Fruit fly (Drosophila melanogaster) ovary, adult (tissue): ENCODE measurements around the gene CG6974.

Source experiments
- CG17801 ChIP-seq: fragments of 200-800 bp; optimal IDR thresholded peaks from 2 replicates; lab custom pipeline; 2019; ENCODE audit warnings: missing biosample characterization, mild to moderate bottlenecking, missing genetic modification characterization, moderate library complexity; ENCODE audit not compliant: partially characterized antibody

Gene CG6974

dm6 chr3R:15079185-15079584, at the start of gene CG6974:
CG6974 (minus strand) TSS chr3R:15079285.
- TF ChIP-seq CG17801: no peak

DNA sequence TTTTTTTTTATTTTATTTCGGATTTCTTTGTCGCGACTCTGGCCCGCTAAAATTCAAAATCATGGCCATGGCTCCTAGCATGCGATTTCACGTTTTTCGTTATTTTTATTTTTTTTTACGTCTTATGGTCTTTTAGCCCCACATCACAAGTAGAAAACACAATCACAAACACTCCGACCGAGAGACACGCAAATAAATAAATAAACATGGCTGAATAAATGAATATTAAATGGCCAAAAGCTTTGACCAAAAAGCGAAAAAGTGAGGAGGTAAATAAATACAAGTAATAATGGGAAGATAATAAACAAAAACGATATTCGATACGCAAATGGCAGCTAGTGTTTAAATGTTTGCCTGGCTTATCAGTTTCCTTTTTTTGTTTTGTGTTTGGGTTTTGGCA, 49.0 kb upstream of the CG6974 start:
- no peak for TF ChIP-seq CG17801

- no peak for TF ChIP-seq CG17801
These were observed 46.7 kb upstream of the CG6974 start for dm6 chr3R:15125796-15126195.

DNA sequence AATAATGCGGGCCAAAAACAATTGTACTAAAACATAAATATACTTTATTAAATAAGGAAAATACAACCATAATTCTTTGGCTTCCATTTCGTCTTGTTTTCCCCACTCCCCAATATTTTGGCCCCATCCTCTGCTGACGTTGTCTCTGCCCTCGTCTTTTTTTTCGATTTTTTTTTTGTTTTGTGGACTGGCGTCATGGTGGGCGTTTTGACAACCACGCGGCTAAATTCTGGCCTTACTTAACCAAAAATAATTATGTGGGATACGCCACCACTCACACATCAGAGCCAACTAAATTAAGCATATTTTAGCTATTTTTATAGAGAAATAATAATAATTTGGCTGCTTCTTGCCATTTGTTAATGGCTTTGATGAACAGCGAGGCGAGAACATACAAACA, 45.5 kb upstream of the CG6974 start:
- TF ChIP-seq CG17801: no peak

DNA sequence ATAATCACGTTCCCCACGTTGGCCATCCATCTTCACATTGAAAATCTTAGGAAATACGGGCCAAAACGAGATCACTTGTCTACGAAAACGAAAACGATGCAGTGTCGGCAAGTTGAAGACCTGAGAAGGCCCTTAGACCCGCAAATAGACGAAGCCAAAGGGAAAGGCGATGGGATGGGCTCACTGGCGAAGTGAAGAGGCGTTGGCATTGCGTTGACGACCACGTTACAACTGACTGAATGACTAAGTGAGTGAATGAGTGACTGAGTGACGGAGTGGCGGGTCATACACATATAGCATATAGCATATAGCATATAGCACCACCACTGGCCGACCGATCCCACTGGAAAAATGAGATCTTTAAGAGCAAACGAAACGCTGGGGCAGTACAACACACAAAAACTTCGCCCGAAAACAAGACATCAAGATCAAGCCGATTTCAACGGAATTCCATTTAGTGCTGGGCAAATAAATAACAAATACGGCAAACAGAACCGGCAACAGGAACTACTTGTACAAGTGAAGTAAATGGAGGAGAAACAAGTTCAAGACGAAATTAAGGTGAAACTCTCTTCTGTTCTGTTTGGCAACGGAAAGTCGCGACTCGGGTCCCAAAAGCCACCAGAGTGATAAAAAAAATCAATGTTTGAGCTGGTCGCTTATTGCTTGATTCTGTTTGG, 44.1 kb upstream of the CG6974 start:
- no peak for TF ChIP-seq CG17801

- no peak for TF ChIP-seq CG17801
These were observed 42.7 kb upstream of the CG6974 start for dm6 chr3R:15121599-15122394.

- no peak for TF ChIP-seq CG17801
These were observed 40.6 kb upstream of the CG6974 start for dm6 chr3R:15119730-15120129.

DNA sequence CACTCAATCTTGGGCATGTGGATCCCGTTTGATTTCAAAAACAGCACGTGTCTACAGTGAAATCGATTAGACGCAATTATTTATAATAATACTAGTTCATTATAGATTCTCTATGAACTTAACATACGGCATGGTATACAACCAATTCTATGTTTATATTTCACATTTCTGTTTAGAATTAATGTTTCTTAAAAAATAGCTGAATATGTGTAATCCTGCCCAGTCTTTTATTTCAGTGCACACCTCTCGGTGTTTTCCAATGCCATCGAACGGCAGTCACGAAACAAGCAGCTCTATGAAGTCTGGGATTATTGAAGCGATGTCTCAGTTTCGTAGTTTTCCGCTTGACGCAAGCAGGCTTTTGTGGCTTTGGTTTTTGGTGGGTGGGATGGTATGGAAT, 38.7 kb upstream of the CG6974 start:
- TF ChIP-seq CG17801: no peak

DNA sequence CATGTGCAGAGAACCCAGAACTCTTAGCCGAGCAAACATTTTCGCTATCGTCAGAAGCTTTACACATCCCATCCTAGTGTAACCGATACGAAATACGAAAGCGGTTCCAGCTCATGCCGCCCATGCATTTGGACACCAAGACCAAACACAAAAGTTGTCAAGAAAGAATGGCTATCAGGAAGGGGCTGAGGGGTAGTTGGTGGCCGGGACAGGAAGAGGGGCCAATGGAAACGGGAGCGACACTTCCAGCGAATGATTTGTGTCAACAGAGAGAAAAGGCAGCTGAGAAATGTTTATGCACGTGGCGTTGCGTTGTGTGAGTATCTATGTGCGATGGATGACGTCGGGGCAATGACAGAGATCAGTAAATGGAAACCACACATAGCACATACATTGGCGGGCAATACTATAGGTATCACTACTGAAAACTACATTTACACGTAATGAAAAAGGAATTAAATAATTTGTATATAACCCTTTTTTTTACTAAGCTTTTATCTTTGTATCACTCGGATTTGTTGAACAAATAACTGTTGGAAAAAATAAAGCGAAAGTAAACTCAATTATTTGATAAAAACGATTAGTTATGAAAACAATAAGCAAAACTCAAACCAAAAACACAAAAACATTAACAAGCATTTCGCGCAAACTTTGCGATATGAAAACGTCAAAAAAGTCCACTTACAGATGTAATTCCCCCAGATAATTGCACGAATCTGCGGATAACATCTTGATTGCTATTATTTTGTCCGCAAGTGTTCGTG, 35.6 kb upstream of the CG6974 start:
- peak; percentile 14 for TF ChIP-seq CG17801

DNA sequence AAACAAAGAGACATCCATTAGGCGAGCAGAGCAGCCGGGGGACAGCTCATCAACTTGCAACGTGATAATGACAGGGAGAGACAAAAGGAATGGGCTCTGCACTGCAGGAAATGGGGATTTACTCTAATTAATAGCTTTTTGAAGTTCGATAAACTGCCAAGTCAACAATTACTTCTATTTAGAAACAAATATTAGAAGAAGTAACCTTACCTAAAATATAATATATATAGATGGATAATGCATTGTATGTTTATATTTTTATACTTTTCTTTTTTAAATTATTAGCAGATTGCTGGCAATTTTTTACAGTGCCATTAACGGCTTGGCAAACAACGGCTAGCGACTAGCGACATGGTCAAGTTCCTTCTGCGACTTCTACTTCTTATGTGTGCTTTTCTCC, 34.5 kb upstream of the CG6974 start:
- no peak for TF ChIP-seq CG17801

- TF ChIP-seq CG17801: no peak
These were observed 33.1 kb upstream of the CG6974 start for dm6 chr3R:15112232-15112631.

dm6 chr3R:15110135-15110534, 31.1 kb upstream of the CG6974 start:
- TF ChIP-seq CG17801: no peak

DNA sequence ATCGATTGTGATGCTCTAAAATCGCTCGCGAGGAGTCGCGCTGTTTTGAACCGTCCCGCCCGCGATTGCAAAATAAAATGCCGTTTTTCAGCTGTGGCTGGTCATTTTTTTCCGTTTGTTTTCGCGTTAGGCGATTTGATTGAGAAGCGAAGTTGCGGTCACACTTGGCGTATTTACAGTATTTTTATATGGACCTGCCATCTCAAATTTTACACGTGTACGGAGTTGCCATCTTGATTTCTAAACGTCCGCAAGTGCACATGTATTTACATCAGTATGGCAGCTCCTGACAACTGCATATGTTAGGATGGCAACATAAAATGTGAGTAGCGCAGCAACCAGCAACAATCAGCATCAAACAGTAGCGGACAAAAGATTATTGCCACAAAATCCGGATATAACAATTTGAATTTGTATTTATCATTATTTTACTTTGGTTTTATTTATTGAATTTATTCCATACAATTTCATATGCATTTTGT, 16.5 kb upstream of the CG6974 start, which contains the start of gene CG6966:
Gene CG6966, minus strand, starts transcription at position 82 of the 482 bp plus-strand sequence.
- TF ChIP-seq CG17801: peak; percentile 69

dm6 chr3R:15094929-15095236, 15.8 kb upstream of the CG6974 start:
- no peak for TF ChIP-seq CG17801

- no peak for TF ChIP-seq CG17801
These were observed 15.3 kb upstream of the CG6974 start for dm6 chr3R:15094218-15094928.

DNA sequence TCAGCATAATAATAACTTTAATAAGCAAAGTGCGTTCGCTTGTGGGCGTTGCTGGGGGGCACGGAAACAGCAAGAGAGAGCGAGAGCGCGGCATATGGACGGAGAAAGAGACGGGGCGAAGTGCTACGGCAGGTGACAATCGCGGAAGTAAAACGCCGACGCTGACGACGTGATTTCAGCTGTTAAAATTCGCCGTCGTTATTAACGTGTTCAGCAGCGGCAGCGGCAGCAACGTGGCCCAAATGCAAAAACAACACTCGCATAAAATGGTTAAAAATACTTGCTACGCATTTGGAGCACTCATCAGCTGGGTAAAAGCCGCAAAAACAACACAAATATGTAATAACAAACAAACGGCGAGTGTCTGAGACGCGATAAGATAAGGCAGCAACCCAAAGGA, 13.7 kb upstream of the CG6974 start:
- TF ChIP-seq CG17801: no peak

dm6 chr3R:15092351-15092750, 13.3 kb upstream of the CG6974 start:
- no peak for TF ChIP-seq CG17801
